Fruit fly (Drosophila melanogaster) whole organism, embryonic: ENCODE measurements around the gene m-cup.

Source experiments
- Abd-B ChIP-seq: fragments of 200-800 bp; sonication (Bioruptor generic); optimal IDR thresholded peaks from 2 replicates; lab custom pipeline; 2018; ENCODE audit warnings: missing biosample characterization, mild to moderate bottlenecking, missing genetic modification characterization, moderate library complexity
- Atf6 ChIP-seq: fragments of 200-800 bp; sonication (Bioruptor generic); IDR thresholded peaks from 2 replicates; pipeline ENCODE4 v1.3.6; 2022; ENCODE audit warnings: missing biosample characterization, missing genetic modification characterization
- BEAF-32 ChIP-seq: fragments of 200-800 bp; sonication (Bioruptor generic); optimal IDR thresholded peaks from 3 replicates; lab custom pipeline; 2017; ENCODE audit warnings: missing biosample characterization, missing genetic modification characterization, mild to moderate bottlenecking, moderate library complexity, missing genetic modification reagents
- BtbVII ChIP-seq: fragments of 200-800 bp; sonication (Bioruptor generic); optimal IDR thresholded peaks from 3 replicates; lab custom pipeline; 2017; ENCODE audit warnings: missing biosample characterization, mild to moderate bottlenecking, missing genetic modification characterization
- CG10147 ChIP-seq: fragments of 200-800 bp; sonication (Bioruptor generic); optimal IDR thresholded peaks from 2 replicates; lab custom pipeline; 2019; ENCODE audit warnings: missing biosample characterization, mild to moderate bottlenecking, missing genetic modification characterization, moderate library complexity
- CG10267 ChIP-seq: fragments of 200-800 bp; sonication (Bioruptor generic); optimal IDR thresholded peaks from 2 replicates; lab custom pipeline; 2018; ENCODE audit warnings: missing biosample characterization, mild to moderate bottlenecking, missing genetic modification characterization, moderate library complexity
- CG10274 ChIP-seq: fragments of 200-800 bp; sonication (Bioruptor generic); optimal IDR thresholded peaks from 3 replicates; lab custom pipeline; 2017; ENCODE audit warnings: missing biosample characterization, mild to moderate bottlenecking, missing genetic modification characterization
- CG10366 ChIP-seq: fragments of 200-800 bp; sonication (Bioruptor generic); IDR thresholded peaks from 2 replicates; pipeline ENCODE4 v1.3.6; 2022; ENCODE audit warnings: missing biosample characterization, missing genetic modification characterization
- CG11695 ChIP-seq: fragments of 200-800 bp; sonication (Bioruptor generic); IDR thresholded peaks from 3 replicates; pipeline ENCODE4 v1.3.6; 2022; ENCODE audit warnings: missing biosample characterization, missing genetic modification characterization
- CG1233 ChIP-seq: fragments of 200-800 bp; sonication (Bioruptor generic); optimal IDR thresholded peaks from 4 replicates; lab custom pipeline; 2018; ENCODE audit warnings: missing biosample characterization, mild to moderate bottlenecking, missing genetic modification characterization
- CG12659 ChIP-seq: fragments of 200-800 bp; sonication (Bioruptor generic); optimal IDR thresholded peaks from 3 replicates; lab custom pipeline; 2017; ENCODE audit warnings: mild to moderate bottlenecking, missing biosample characterization, missing genetic modification reagents, missing genetic modification characterization
- CG13424 ChIP-seq: fragments of 200-800 bp; sonication (Bioruptor generic); optimal IDR thresholded peaks from 2 replicates; lab custom pipeline; 2019; ENCODE audit warnings: missing biosample characterization, mild to moderate bottlenecking, missing genetic modification characterization, moderate library complexity
- CG14441 ChIP-seq: fragments of 200-800 bp; sonication (Bioruptor generic); IDR thresholded peaks from 2 replicates; pipeline ENCODE4 v1.3.6; 2022; ENCODE audit warnings: missing biosample characterization, missing genetic modification characterization
- CG14710 ChIP-seq: fragments of 200-800 bp; sonication (Bioruptor generic); optimal IDR thresholded peaks from 3 replicates; lab custom pipeline; 2019; ENCODE audit warnings: missing biosample characterization, mild to moderate bottlenecking, missing genetic modification characterization, moderate library complexity
- CG15514 ChIP-seq: fragments of 200-800 bp; sonication (Bioruptor generic); optimal IDR thresholded peaks from 3 replicates; lab custom pipeline; 2017; ENCODE audit warnings: missing biosample characterization, missing genetic modification characterization, mild to moderate bottlenecking, moderate library complexity, missing genetic modification reagents
- CG16813 ChIP-seq: fragments of 200-800 bp; sonication (Bioruptor generic); IDR thresholded peaks from 3 replicates; pipeline ENCODE4 v1.3.6; 2022; ENCODE audit warnings: missing biosample characterization, missing genetic modification characterization; ENCODE audit not compliant: partially characterized antibody
- CG17612 ChIP-seq: fragments of 200-800 bp; sonication (Bioruptor generic); IDR thresholded peaks from 2 replicates; pipeline ENCODE4 v1.3.6; 2022; ENCODE audit warnings: missing biosample characterization, missing genetic modification characterization
- CG2199 ChIP-seq: fragments of 200-800 bp; sonication (Bioruptor generic); IDR thresholded peaks from 3 replicates; pipeline ENCODE4 v1.3.6; 2022; ENCODE audit warnings: missing biosample characterization, missing genetic modification characterization
- CG2678 ChIP-seq: fragments of 200-800 bp; sonication (Bioruptor generic); optimal IDR thresholded peaks from 3 replicates; lab custom pipeline; 2019; ENCODE audit warnings: missing biosample characterization, mild to moderate bottlenecking, missing genetic modification characterization, moderate library complexity
- CG2712 ChIP-seq: fragments of 200-800 bp; optimal IDR thresholded peaks from 3 replicates; lab custom pipeline; 2019; ENCODE audit warnings: missing biosample characterization, mild to moderate bottlenecking, missing genetic modification characterization, moderate library complexity
- CG2875 ChIP-seq: fragments of 200-800 bp; sonication (Bioruptor generic); optimal IDR thresholded peaks from 2 replicates; lab custom pipeline; 2017; ENCODE audit warnings: missing biosample characterization, mild to moderate bottlenecking, missing genetic modification characterization, missing genetic modification reagents
- CG2889 ChIP-seq: fragments of 200-800 bp; sonication (Bioruptor generic); IDR thresholded peaks from 3 replicates; pipeline ENCODE4 v1.3.6; 2022; ENCODE audit warnings: missing biosample characterization, missing genetic modification characterization
- CG31441 ChIP-seq: fragments of 200-800 bp; sonication (Bioruptor generic); IDR thresholded peaks from 2 replicates; pipeline ENCODE4 v1.3.6; 2022; ENCODE audit warnings: missing biosample characterization, missing genetic modification characterization
- CG6765 ChIP-seq: fragments of 200-800 bp; sonication (Bioruptor generic); optimal IDR thresholded peaks from 3 replicates; lab custom pipeline; 2017; ENCODE audit warnings: missing biosample characterization, mild to moderate bottlenecking, missing genetic modification characterization
- CG7963 ChIP-seq: fragments of 200-800 bp; sonication (Bioruptor generic); IDR thresholded peaks from 3 replicates; pipeline ENCODE4 v1.3.6; 2022; ENCODE audit warnings: missing biosample characterization, missing genetic modification characterization; ENCODE audit not compliant: partially characterized antibody
- CG8089 ChIP-seq: fragments of 200-800 bp; sonication (Bioruptor generic); optimal IDR thresholded peaks from 3 replicates; lab custom pipeline; 2016; ENCODE audit warnings: missing biosample characterization, missing genetic modification characterization
- CG8478 ChIP-seq: fragments of >200 bp; optimal IDR thresholded peaks from 2 replicates; lab custom pipeline; 2018
- CG9817 ChIP-seq: fragments of 200-800 bp; sonication (Bioruptor generic); optimal IDR thresholded peaks from 2 replicates; lab custom pipeline; 2018; ENCODE audit warnings: missing biosample characterization, mild to moderate bottlenecking, missing genetic modification characterization, moderate library complexity
- CoRest ChIP-seq: fragments of 200-800 bp; sonication (Bioruptor generic); optimal IDR thresholded peaks from 3 replicates; lab custom pipeline; 2018; ENCODE audit warnings: missing biosample characterization, mild to moderate bottlenecking, missing genetic modification characterization, moderate library complexity
- HLH3B ChIP-seq: fragments of 200-800 bp; sonication (Bioruptor generic); IDR thresholded peaks from 2 replicates; pipeline ENCODE4 v1.3.6; 2022; ENCODE audit warnings: missing biosample characterization, missing genetic modification characterization
- Hey ChIP-seq: fragments of 200-800 bp; sonication (Bioruptor generic); optimal IDR thresholded peaks from 3 replicates; lab custom pipeline; 2018; ENCODE audit warnings: missing biosample characterization, mild to moderate bottlenecking, missing genetic modification characterization
- Oli ChIP-seq: fragments of 200-800 bp; sonication (Bioruptor generic); optimal IDR thresholded peaks from 2 replicates; lab custom pipeline; 2018; ENCODE audit warnings: missing biosample characterization, mild to moderate bottlenecking, missing genetic modification characterization, moderate library complexity
- Sox100B ChIP-seq: fragments of 200-800 bp; sonication (Bioruptor generic); optimal IDR thresholded peaks from 3 replicates; lab custom pipeline; 2018; ENCODE audit warnings: missing biosample characterization, mild to moderate bottlenecking, missing genetic modification characterization
- Trl ChIP-seq, 3 experiments: fragments of >200 bp in 2 of 3; fragments of 200-800 bp in 1 of 3; sonication (Bioruptor generic) in 1 of 3; optimal IDR thresholded peaks; 2 replicates in 1 of 3; 3 replicates in 2 of 3; lab custom pipeline; 2016 to 2017; ENCODE audit warnings: missing biosample characterization in 1 of 3, missing genetic modification characterization in 1 of 3
- bsh ChIP-seq, 2 experiments: fragments of 200-800 bp; sonication (Bioruptor generic); optimal IDR thresholded peaks; 2 replicates each; lab custom pipeline; 2017 to 2018; ENCODE audit warnings: mild to moderate bottlenecking in 2 of 2, missing biosample characterization in 2 of 2, missing genetic modification characterization in 2 of 2, moderate library complexity in 1 of 2
- cad ChIP-seq: fragments of >200 bp; optimal IDR thresholded peaks from 2 replicates; lab custom pipeline; 2017; ENCODE audit warnings: missing biosample characterization, missing genetic modification characterization
- eyg ChIP-seq: fragments of 200-800 bp; sonication (Bioruptor generic); optimal IDR thresholded peaks from 3 replicates; lab custom pipeline; 2016; ENCODE audit warnings: missing biosample characterization, missing genetic modification characterization
- fd102C ChIP-seq: fragments of 200-800 bp; sonication (Bioruptor generic); optimal IDR thresholded peaks from 2 replicates; lab custom pipeline; 2018; ENCODE audit warnings: missing biosample characterization, mild to moderate bottlenecking, missing genetic modification characterization, moderate library complexity
- fd3F ChIP-seq: fragments of 200-800 bp; sonication (Bioruptor generic); optimal IDR thresholded peaks from 2 replicates; lab custom pipeline; 2018; ENCODE audit warnings: missing biosample characterization, mild to moderate bottlenecking, missing genetic modification characterization, moderate library complexity
- gfzf ChIP-seq: fragments of 200-800 bp; sonication (Bioruptor generic); optimal IDR thresholded peaks from 2 replicates; lab custom pipeline; 2016; ENCODE audit warnings: missing biosample characterization, mild to moderate bottlenecking, missing genetic modification characterization, moderate library complexity
- grn ChIP-seq: fragments of 200-800 bp; sonication (Bioruptor generic); optimal IDR thresholded peaks from 3 replicates; lab custom pipeline; 2017; ENCODE audit warnings: missing biosample characterization, missing genetic modification characterization
- lbe ChIP-seq: fragments of 200-800 bp; sonication (Bioruptor generic); optimal IDR thresholded peaks from 2 replicates; lab custom pipeline; 2016; ENCODE audit warnings: missing biosample characterization, mild to moderate bottlenecking, missing genetic modification characterization
- lmd ChIP-seq: fragments of 200-800 bp; sonication (Bioruptor generic); IDR thresholded peaks from 2 replicates; pipeline ENCODE4 v1.3.6; 2022; ENCODE audit warnings: missing biosample characterization, missing genetic modification characterization
- lov ChIP-seq, 2 experiments: fragments of 200-800 bp in 1 of 2; fragments of >200 bp in 1 of 2; sonication (Bioruptor generic) in 1 of 2; IDR thresholded peaks in 1 of 2; optimal IDR thresholded peaks in 1 of 2; 2 replicates in 1 of 2; 3 replicates in 1 of 2; pipeline versions ENCODE4 v1.3.6 to Lab custom; 2017 to 2022; ENCODE audit warnings: missing biosample characterization in 1 of 2, missing genetic modification characterization in 1 of 2
- peb ChIP-seq: fragments of 200-800 bp; sonication (Bioruptor generic); IDR thresholded peaks from 2 replicates; pipeline ENCODE4 v1.3.6; 2022; ENCODE audit warnings: missing biosample characterization, missing genetic modification characterization
- sim ChIP-seq: fragments of 200-800 bp; sonication (Bioruptor generic); IDR thresholded peaks from 2 replicates; pipeline ENCODE4 v1.3.6; 2022; ENCODE audit warnings: missing biosample characterization, missing genetic modification characterization

The m-cup gene

dm6 chr3R:17117607-17118327 is 31.4 kb downstream of the m-cup start (continued):
- peak; percentile 79 for TF ChIP-seq CG10274 (GFP tag; lab: Kevin White, UChicago)
- TF ChIP-seq BEAF-32 (GFP tag; lab: Kevin White, UChicago), result no peak
- peak; percentile 14 for TF ChIP-seq CG10267 (tag; lab: Kevin White, UChicago)

- TF ChIP-seq CG13424 (tag; lab: Kevin White, UChicago) (no peak), lov (optimal IDR thresholded peaks at IDR 0.05; lab: Kevin White, UChicago) (no peak), lov (GFP tag; IDR thresholded peaks at IDR 0.05; lab: Robert Waterston, UW) (no peak), eyg (GFP tag; lab: Kevin White, UChicago) (no peak), CoRest (no peak), Trl (optimal IDR thresholded peaks at IDR 0.05; lab: Kevin White, UChicago) (no peak), Trl (GFP tag; optimal IDR thresholded peaks at IDR 0.05; lab: Kevin White, UChicago) (no peak), lmd (0 out of 2 replicates have a peak, but pooled peaks have one; percentile 21), CG12659 (GFP tag; lab: Kevin White, UChicago) (no peak), CG9817 (tag; lab: Kevin White, UChicago) (no peak), peb (no peak), fd102C (GFP tag; lab: Kevin White, UChicago) (no peak), CG31441 (GFP tag; lab: Robert Waterston, UW) (no peak), CG8478 (lab: Kevin White, UChicago) (no peak), lbe (GFP tag; lab: Kevin White, UChicago) (peak; percentile 3)
Observed at dm6 chr3R:17116231-17116630, 33.0 kb downstream of the m-cup start.

DNA sequence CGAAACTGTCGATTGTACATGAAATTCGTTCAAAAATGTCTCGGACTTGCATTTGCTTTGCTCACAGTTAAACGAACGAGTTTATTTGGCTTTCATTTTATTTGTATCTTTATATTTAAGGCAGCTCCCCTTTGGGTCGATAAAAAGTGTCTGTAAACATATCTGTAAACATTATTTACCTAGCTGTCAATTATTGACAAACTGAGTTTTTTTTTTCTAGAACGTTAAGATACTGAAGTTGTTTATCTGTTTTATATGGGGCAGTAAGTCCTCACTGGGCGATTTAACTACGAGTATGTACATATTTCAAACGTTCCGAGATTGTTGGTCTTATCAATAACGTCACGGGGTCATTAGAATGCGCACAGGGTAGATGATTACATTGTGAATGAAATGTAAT is 33.5 kb downstream of the m-cup start:
- TF ChIP-seq Hey (no peak), bsh (GFP tag; optimal IDR thresholded peaks at IDR 0.05; lab: Kevin White, UChicago) (no peak), CG11695 (peak; percentile 15; the same call in 1 of the 3 replicates), sim (GFP tag; lab: Robert Waterston, UW) (no peak), CG15514 (peak; percentile 17), CG17612 (GFP tag; lab: Robert Waterston, UW) (no peak), CG10147 (GFP tag; lab: Kevin White, UChicago) (peak; percentile 35), CG16813 (GFP tag; lab: Robert Waterston, UW) (no peak), CG10366 (GFP tag; lab: Robert Waterston, UW) (no peak), CG7963 (GFP tag; lab: Robert Waterston, UW) (no peak), Atf6 (GFP tag; lab: Robert Waterston, UW) (no peak), CG2199 (GFP tag; lab: Robert Waterston, UW) (no peak), Oli (tag; lab: Kevin White, UChicago) (no peak), CG2889 (GFP tag; lab: Robert Waterston, UW) (no peak), cad (GFP tag; lab: Kevin White, UChicago) (no peak), grn (GFP tag; lab: Kevin White, UChicago) (peak; percentile 45), CG14441 (0 out of 2 replicates have a peak, but pooled peaks have one; percentile 20), CG2712 (tag; lab: Kevin White, UChicago) (peak; percentile 40), CG2875 (GFP tag; lab: Kevin White, UChicago) (peak; percentile 37), HLH3B (GFP tag; lab: Robert Waterston, UW) (no peak), fd3F (GFP tag; lab: Kevin White, UChicago) (no peak), gfzf (GFP tag; lab: Kevin White, UChicago) (no peak), BtbVII (peak; percentile 71), CG14710 (tag; lab: Kevin White, UChicago) (peak; percentile 39), Sox100B (GFP tag; lab: Kevin White, UChicago) (peak; percentile 37), Abd-B (no peak), CG1233 (GFP tag; lab: Kevin White, UChicago) (peak; percentile 20), CG6765 (GFP tag; lab: Kevin White, UChicago) (peak; percentile 27), CG2678 (tag; lab: Kevin White, UChicago) (peak; percentile 64), CG8089 (GFP tag; lab: Kevin White, UChicago) (no peak)
